Worm (Caenorhabditis elegans): ENCODE data around the gene emc-3.
A peak's percentile ranks its signal among the peaks of the same experiment; 100 is the strongest.

emc-3 gene

DNA sequence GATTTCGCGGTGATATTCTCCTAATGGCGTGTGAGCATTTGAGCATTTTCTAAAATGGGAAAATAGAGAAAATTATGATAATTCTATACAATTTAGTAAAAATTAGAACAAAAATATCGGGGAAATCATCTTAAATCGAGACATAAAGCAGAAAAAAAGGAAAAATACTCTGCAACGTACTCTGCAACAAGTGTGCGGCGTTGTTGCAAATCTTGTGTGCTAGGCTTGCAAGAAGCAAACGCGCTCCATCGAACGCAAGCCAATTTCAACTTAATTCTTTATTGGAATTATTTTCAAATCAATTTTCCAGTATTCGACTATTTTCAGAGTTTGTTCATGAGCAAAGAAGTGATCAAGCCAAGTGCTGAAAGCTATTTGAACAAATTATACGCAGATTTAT, 4.3 kb upstream of the emc-3 start, which contains the start of the genes Y62E10A.20, Y62E10A.23 and mdt-9 (continued):
- TF ChIP-seq mes-4 (tag; optimal IDR thresholded peaks at IDR 0.05) (no peak), ztf-25 (GFP tag; IDR thresholded peaks at IDR 0.05) (no peak), ztf-18 (tag; optimal IDR thresholded peaks at IDR 0.05) (peak; percentile 39), zim-3 (tag; optimal IDR thresholded peaks at IDR 0.05) (no peak), madf-10 (tag; optimal IDR thresholded peaks at IDR 0.05) (no peak), somi-1 (GFP tag; optimal IDR thresholded peaks at IDR 0.05) (no peak), C06A6.2 (GFP tag; conservative IDR thresholded peaks at IDR 0.05) (no peak), him-1 (tag; optimal IDR thresholded peaks at IDR 0.05) (no peak), snpc-1.3 (tag; optimal IDR thresholded peaks at IDR 0.05; ENCODE audit: insufficient read depth) (peak; percentile 45), madf-3 (GFP tag; IDR thresholded peaks at IDR 0.05) (0 out of 2 replicates have a peak, but pooled peaks have one; percentile 43), dpl-1 (GFP tag; optimal IDR thresholded peaks at IDR 0.05) (peak; percentile 49), sdz-38 (tag; optimal IDR thresholded peaks at IDR 0.05) (no peak), tbp1 (GFP tag; optimal IDR thresholded peaks at IDR 0.05) (peak; percentile 42), let-607 (tag; optimal IDR thresholded peaks at IDR 0.05) (no peak), D2030.7 (GFP tag; IDR thresholded peaks at IDR 0.05) (peak; percentile 40), chd-7 (tag; optimal IDR thresholded peaks at IDR 0.05) (no peak), lin-54 (GFP tag; optimal IDR thresholded peaks at IDR 0.05) (peak; percentile 29), T07F8.4 (tag; optimal IDR thresholded peaks at IDR 0.05) (no peak), nhr-179 (tag; optimal IDR thresholded peaks at IDR 0.05) (no peak), aptf-2 (GFP tag; conservative IDR thresholded peaks at IDR 0.05) (no peak), ztf-6 (GFP tag; IDR thresholded peaks at IDR 0.05) (no peak), F37B4.10 (GFP tag; IDR thresholded peaks at IDR 0.05) (no peak), F33H1.4 (GFP tag; IDR thresholded peaks at IDR 0.05) (peak; percentile 46), rec-8 (tag; optimal IDR thresholded peaks at IDR 0.05) (no peak), madf-8 (GFP tag; conservative IDR thresholded peaks at IDR 0.05) (no peak), F22D6.2 (tag; optimal IDR thresholded peaks at IDR 0.05) (no peak), ZK185.1 (tag; optimal IDR thresholded peaks at IDR 0.05; ENCODE audit: poor library complexity, severe bottlenecking) (peak; percentile 17), F57A8.1 (GFP tag; optimal IDR thresholded peaks at IDR 0.05) (no peak), ets-4 (GFP tag; optimal IDR thresholded peaks at IDR 0.05) (no peak), K11D2.4 (GFP tag; IDR thresholded peaks at IDR 0.05) (no peak), ceh-27 (GFP tag; optimal IDR thresholded peaks at IDR 0.05) (peak; percentile 25), fkh-3 (tag; optimal IDR thresholded peaks at IDR 0.05) (no peak), ceh-58 (GFP tag; IDR thresholded peaks at IDR 0.05) (no peak), attf-3 (GFP tag; conservative IDR thresholded peaks at IDR 0.05) (no peak), nfya-2 (GFP tag; IDR thresholded peaks at IDR 0.05) (no peak), lin-35 (GFP tag; optimal IDR thresholded peaks at IDR 0.05) (peak in 1 of 3 experiments; percentile 73), K12H6.12 (tag; optimal IDR thresholded peaks at IDR 0.05) (no peak), T26A5.8 (tag; optimal IDR thresholded peaks at IDR 0.05) (no peak), B0035.1 (tag; optimal IDR thresholded peaks at IDR 0.05) (no peak), ama-1 (optimal IDR thresholded peaks at IDR 0.05) (no peak), ama-1 (GFP tag; optimal IDR thresholded peaks at IDR 0.05) (no peak), ceh-100 (GFP tag; IDR thresholded peaks at IDR 0.05) (peak; percentile 63), lin-26 (GFP tag; IDR thresholded peaks at IDR 0.05) (no peak), atf-7 (tag; optimal IDR thresholded peaks at IDR 0.05) (no peak), unc-130 (GFP tag; optimal IDR thresholded peaks at IDR 0.05) (peak; percentile 50), dpff-1 (tag; optimal IDR thresholded peaks at IDR 0.05) (no peak), gei-17 (GFP tag; optimal IDR thresholded peaks at IDR 0.05) (no peak), zfh-2 (GFP tag; conservative IDR thresholded peaks at IDR 0.05) (no peak), nhr-120 (GFP tag; IDR thresholded peaks at IDR 0.05) (no peak), Y79H2A.3 (GFP tag; conservative IDR thresholded peaks at IDR 0.05) (no peak)

Data from whole organism, young adult.